Fruit fly (Drosophila melanogaster): ENCODE measurements around the gene CG9426.
"Not testable (repeated sequence)": the region's sequence is repeated elsewhere in the genome, so short reads cannot be mapped to it uniquely, and the experiment has no call there.

DNA sequence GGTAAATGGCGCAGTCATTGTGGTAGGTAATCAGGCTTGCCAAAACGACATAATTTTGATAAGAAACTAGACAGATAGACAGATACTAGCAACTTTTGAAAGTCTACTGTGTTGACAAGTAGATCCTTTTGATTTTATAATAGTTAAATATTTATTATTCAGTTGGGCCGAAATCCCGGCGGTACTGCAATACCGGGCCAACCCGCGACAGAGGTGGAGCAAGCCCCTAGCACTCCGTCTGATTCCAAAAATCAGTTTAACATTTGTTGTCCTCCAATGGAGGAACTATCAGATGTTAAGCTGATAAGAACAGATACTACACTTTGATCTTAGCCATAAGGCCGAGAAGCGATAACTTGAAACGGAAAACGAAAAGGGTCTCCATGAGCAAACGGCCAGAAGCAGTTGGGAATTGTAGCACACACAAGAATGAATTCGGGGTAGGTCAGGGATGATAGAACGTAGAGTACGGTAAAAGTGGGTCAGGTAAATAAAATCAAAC, 7.9 kb downstream of the CG9426 start, which contains the start of gene CG15482:
- TF ChIP-seq insv, h, Myc, psq (optimal IDR thresholded peaks at IDR 0.05): not testable (repeated sequence)

All from Kc167 (cell line).